Worm (Caenorhabditis elegans) whole organism, L1 larva: ENCODE measurements around the gene col-173.

Experiments
- aly-2 ChIP-seq: fragments of 150-350 bp; optimal IDR thresholded peaks from 2 replicates; lab custom pipeline; 2014; ENCODE audit warnings: missing biosample characterization, missing genetic modification characterization
- ama-1 ChIP-seq: fragments of 150-350 bp; optimal IDR thresholded peaks from 2 replicates; lab custom pipeline; 2014
- ceh-8 ChIP-seq: fragments of 200-800 bp; sonication (Bioruptor generic); optimal IDR thresholded peaks from 2 replicates; lab custom pipeline; 2018; ENCODE audit warnings: mild to moderate bottlenecking, missing genetic modification characterization, moderate library complexity, missing compliant biosample characterization
- hlh-4 ChIP-seq: sonication (generic microtip); optimal IDR thresholded peaks from 2 replicates; lab custom pipeline; 2016; ENCODE audit warnings: mild to moderate bottlenecking, missing genetic modification characterization, missing compliant biosample characterization
- hpl-2 ChIP-seq: fragments of 150-350 bp; optimal IDR thresholded peaks from 2 replicates; lab custom pipeline; 2014; ENCODE audit warnings: missing biosample characterization, missing genetic modification reagents, missing genetic modification characterization
- lin-15B ChIP-seq: fragments of 150-350 bp; sonication (generic microtip); optimal IDR thresholded peaks from 3 replicates; lab custom pipeline; 2014; ENCODE audit warnings: missing biosample characterization, missing genetic modification characterization
- nhr-237 ChIP-seq: fragments of 150-350 bp; optimal IDR thresholded peaks from 2 replicates; lab custom pipeline; 2014; ENCODE audit warnings: missing biosample characterization, missing genetic modification characterization
- nhr-77 ChIP-seq: fragments of 150-350 bp; optimal IDR thresholded peaks from 2 replicates; lab custom pipeline; 2014; ENCODE audit warnings: missing biosample characterization, missing genetic modification characterization
- nhr-85 ChIP-seq: sonication (generic microtip); peaks from one replicate; lab custom pipeline; 2016; ENCODE audit warnings: missing genetic modification characterization, inconsistent platforms, missing compliant biosample characterization
- nhr-90 ChIP-seq: sonication (generic microtip); optimal IDR thresholded peaks from 2 replicates; lab custom pipeline; 2016; ENCODE audit warnings: mild to moderate bottlenecking, missing genetic modification characterization, missing compliant biosample characterization; ENCODE audit not compliant: poor library complexity
- swsn-7 ChIP-seq: sonication (generic microtip); optimal IDR thresholded peaks from 2 replicates; lab custom pipeline; 2016; ENCODE audit warnings: missing genetic modification characterization, missing compliant biosample characterization
- tbx-2 ChIP-seq: sonication (generic microtip); optimal IDR thresholded peaks from 2 replicates; lab custom pipeline; 2016; ENCODE audit warnings: missing genetic modification characterization, missing compliant biosample characterization
- unc-130 ChIP-seq: fragments of 150-350 bp; optimal IDR thresholded peaks from 2 replicates; lab custom pipeline; 2017; ENCODE audit warnings: missing biosample characterization, missing genetic modification characterization, inconsistent platforms
- zag-1 ChIP-seq: fragments of 150-350 bp; optimal IDR thresholded peaks from 2 replicates; lab custom pipeline; 2014; ENCODE audit warnings: missing biosample characterization, missing genetic modification characterization

ce11 chrX:6844394-6845072 is 32.8 kb downstream of the col-173 start, which contains the start of gene C53B7.3:
- TF ChIP-seq hlh-4 (tag; lab: Kevin White, UChicago) (no peak), swsn-7 (tag; lab: Kevin White, UChicago) (no peak), zag-1 (tag; lab: Kevin White, UChicago) (no peak), nhr-77 (tag; lab: Kevin White, UChicago) (peak; percentile 47), aly-2 (tag; lab: Kevin White, UChicago) (no peak), ama-1 (lab: Kevin White, UChicago) (no peak), ceh-8 (GFP tag; lab: Kevin White, UChicago) (no peak), nhr-237 (no peak), hpl-2 (no peak), tbx-2 (tag; lab: Kevin White, UChicago) (peak; percentile 66), nhr-90 (no peak), nhr-85 (no peak), unc-130 (no peak), lin-15B (no peak)
